Worm (Caenorhabditis elegans) whole organism, late embryonic: ENCODE data around the gene klp-12.

Experiments used
- C38D4.7 ChIP-seq: fragments of 200-800 bp; sonication (Bioruptor generic); optimal IDR thresholded peaks from 2 replicates; lab custom pipeline; 2018; ENCODE audit warnings: mild to moderate bottlenecking, missing genetic modification characterization, moderate library complexity, missing compliant biosample characterization
- F13H6.1 ChIP-seq: sonication (generic microtip); optimal IDR thresholded peaks from 2 replicates; lab custom pipeline; 2016; ENCODE audit warnings: missing genetic modification characterization, missing compliant biosample characterization
- K02D7.2 ChIP-seq: sonication (generic microtip); optimal IDR thresholded peaks from 2 replicates; lab custom pipeline; 2017; ENCODE audit warnings: mild to moderate bottlenecking, missing genetic modification characterization, missing compliant biosample characterization
- K09A11.1 ChIP-seq: sonication (generic microtip); optimal IDR thresholded peaks from 2 replicates; lab custom pipeline; 2017; ENCODE audit warnings: antibody characterized with exemption, mild to moderate bottlenecking, missing genetic modification characterization, missing compliant biosample characterization; ENCODE audit not compliant: insufficient read depth
- T23F11.4 ChIP-seq: fragments of 200-800 bp; sonication (Bioruptor generic); optimal IDR thresholded peaks from 2 replicates; lab custom pipeline; 2018; ENCODE audit warnings: mild to moderate bottlenecking, missing genetic modification characterization, missing compliant biosample characterization
- Y22D7AL.16 ChIP-seq: sonication (generic microtip); optimal IDR thresholded peaks from 2 replicates; lab custom pipeline; 2016; ENCODE audit warnings: missing genetic modification characterization, missing compliant biosample characterization
- ahr-1 ChIP-seq: sonication (generic microtip); optimal IDR thresholded peaks from 2 replicates; lab custom pipeline; 2016; ENCODE audit warnings: missing genetic modification characterization, missing compliant biosample characterization
- ama-1 ChIP-seq: fragments of 150-350 bp; optimal IDR thresholded peaks from 2 replicates; lab custom pipeline; 2014
- ceh-18 ChIP-seq: sonication (generic microtip); optimal IDR thresholded peaks from 2 replicates; lab custom pipeline; 2016; ENCODE audit warnings: missing genetic modification characterization, missing compliant biosample characterization
- ceh-19 ChIP-seq: fragments of 200-800 bp; sonication (Bioruptor generic); optimal IDR thresholded peaks from 2 replicates; lab custom pipeline; 2018; ENCODE audit warnings: mild to moderate bottlenecking, missing genetic modification characterization, missing compliant biosample characterization
- ceh-30 ChIP-seq: fragments of 150-350 bp; optimal IDR thresholded peaks from 2 replicates; lab custom pipeline; 2014; ENCODE audit warnings: missing biosample characterization, missing genetic modification characterization
- ceh-31 ChIP-seq: sonication (generic microtip); optimal IDR thresholded peaks from 2 replicates; lab custom pipeline; 2016; ENCODE audit warnings: missing genetic modification characterization, missing compliant biosample characterization
- ceh-45 ChIP-seq: fragments of 200-800 bp; sonication (Bioruptor generic); IDR thresholded peaks from 2 replicates; pipeline ENCODE4 v1.3.6; 2022; ENCODE audit warnings: missing genetic modification reagents, missing genetic modification characterization, missing compliant biosample characterization
- ceh-48 ChIP-seq: sonication (generic microtip); optimal IDR thresholded peaks from 2 replicates; lab custom pipeline; 2016; ENCODE audit warnings: missing genetic modification characterization, inconsistent platforms, missing compliant biosample characterization
- ets-4 ChIP-seq: sonication (generic microtip); optimal IDR thresholded peaks from 2 replicates; lab custom pipeline; 2016; ENCODE audit warnings: missing genetic modification characterization, missing compliant biosample characterization
- gmeb-2 ChIP-seq: sonication (generic microtip); optimal IDR thresholded peaks from 2 replicates; lab custom pipeline; 2016; ENCODE audit warnings: missing genetic modification characterization, inconsistent platforms, missing compliant biosample characterization
- hlh-15 ChIP-seq: sonication (generic microtip); optimal IDR thresholded peaks from 2 replicates; lab custom pipeline; 2016; ENCODE audit warnings: missing genetic modification characterization, missing compliant biosample characterization
- lim-6 ChIP-seq: sonication (generic microtip); optimal IDR thresholded peaks from 2 replicates; lab custom pipeline; 2016; ENCODE audit warnings: missing genetic modification characterization, missing compliant biosample characterization
- lin-11 ChIP-seq: fragments of 200-800 bp; sonication (Bioruptor generic); optimal IDR thresholded peaks from 2 replicates; lab custom pipeline; 2018; ENCODE audit warnings: mild to moderate bottlenecking, missing genetic modification characterization, missing compliant biosample characterization
- madf-2 ChIP-seq: sonication (generic microtip); optimal IDR thresholded peaks from 2 replicates; lab custom pipeline; 2017; ENCODE audit warnings: missing genetic modification characterization, missing compliant biosample characterization
- mec-3 ChIP-seq: sonication (generic microtip); optimal IDR thresholded peaks from 2 replicates; lab custom pipeline; 2016; ENCODE audit warnings: borderline replicate concordance, missing genetic modification characterization, missing compliant biosample characterization
- nfya-1 ChIP-seq: sonication (generic microtip); optimal IDR thresholded peaks from 2 replicates; lab custom pipeline; 2017; ENCODE audit warnings: missing genetic modification characterization, mild to moderate bottlenecking, missing compliant biosample characterization, antibody characterized with exemption, moderate library complexity
- npax-4 ChIP-seq: sonication (generic microtip); optimal IDR thresholded peaks from 2 replicates; lab custom pipeline; 2016; ENCODE audit warnings: missing genetic modification characterization, missing compliant biosample characterization
- pat-9 ChIP-seq: fragments of 200-800 bp; sonication (Bioruptor generic); optimal IDR thresholded peaks from 2 replicates; lab custom pipeline; 2018; ENCODE audit warnings: mild to moderate bottlenecking, missing genetic modification characterization, moderate library complexity, missing compliant biosample characterization
- pax-1 ChIP-seq: fragments of 150-350 bp; optimal IDR thresholded peaks from 2 replicates; lab custom pipeline; 2014; ENCODE audit warnings: missing biosample characterization, missing genetic modification characterization
- pha-2 ChIP-seq: sonication (generic microtip); optimal IDR thresholded peaks from 2 replicates; lab custom pipeline; 2017; ENCODE audit warnings: mild to moderate bottlenecking, missing genetic modification characterization, missing compliant biosample characterization
- pha-4 ChIP-seq: fragments of 150-350 bp; optimal IDR thresholded peaks from 2 replicates; lab custom pipeline; 2018; ENCODE audit warnings: missing biosample characterization, missing genetic modification reagents, missing genetic modification characterization
- ref-2 ChIP-seq: sonication (generic microtip); optimal IDR thresholded peaks from 2 replicates; lab custom pipeline; 2016; ENCODE audit warnings: missing genetic modification characterization, missing compliant biosample characterization
- sox-2 ChIP-seq: fragments of 200-800 bp; sonication (Bioruptor generic); IDR thresholded peaks from 2 replicates; pipeline ENCODE4 v1.3.6; 2022; ENCODE audit warnings: missing genetic modification reagents, missing genetic modification characterization, missing compliant biosample characterization
- tbx-2 ChIP-seq: sonication (generic microtip); optimal IDR thresholded peaks from 2 replicates; lab custom pipeline; 2016; ENCODE audit warnings: missing genetic modification characterization, missing compliant biosample characterization
- unc-3 ChIP-seq, 2 experiments: fragments of 200-800 bp in 1 of 2; sonication (Bioruptor generic) in 1 of 2; sonication (generic microtip) in 1 of 2; conservative IDR thresholded peaks in 1 of 2; optimal IDR thresholded peaks in 1 of 2; 2 replicates each; pipeline versions ENCODE4 v1.3.6 to Lab custom; 2016 to 2022; ENCODE audit warnings: missing compliant biosample characterization in 2 of 2, missing genetic modification characterization in 2 of 2, missing genetic modification reagents in 1 of 2
- unc-42 ChIP-seq: sonication (generic microtip); optimal IDR thresholded peaks from 2 replicates; lab custom pipeline; 2016; ENCODE audit warnings: missing genotype, missing genetic modification characterization, missing compliant biosample characterization
- unc-55 ChIP-seq: sonication (generic microtip); optimal IDR thresholded peaks from 2 replicates; lab custom pipeline; 2017; ENCODE audit warnings: missing biosample characterization, missing genetic modification reagents, missing genetic modification characterization
- unc-86 ChIP-seq: sonication (generic microtip); optimal IDR thresholded peaks from 2 replicates; lab custom pipeline; 2016; ENCODE audit warnings: missing genetic modification characterization, missing compliant biosample characterization
- zip-5 ChIP-seq: sonication (generic microtip); optimal IDR thresholded peaks from 2 replicates; lab custom pipeline; 2016; ENCODE audit warnings: missing genetic modification characterization, missing compliant biosample characterization
- ztf-16 ChIP-seq: sonication (generic microtip); optimal IDR thresholded peaks from 2 replicates; lab custom pipeline; 2017; ENCODE audit warnings: missing genetic modification characterization, missing compliant biosample characterization

The klp-12 gene

ce11 chrIV:11371645-11372044 lies 12.0 kb upstream of the klp-12 start, which contains the start of gene sec-31:
Gene sec-31, minus strand, starts transcription at chrIV:11371792.
- no peak for TF ChIP-seq T23F11.4 (GFP tag; lab: Kevin White, UChicago)
- TF ChIP-seq ahr-1 (tag; lab: Kevin White, UChicago): no peak
- TF ChIP-seq F13H6.1 (tag; lab: Kevin White, UChicago): no peak
- TF ChIP-seq ceh-19 (GFP tag; lab: Kevin White, UChicago): no peak

- peak; percentile 0 for TF ChIP-seq tbx-2 (tag; lab: Kevin White, UChicago)
- peak; percentile 5 for TF ChIP-seq nfya-1 (tag; lab: Kevin White, UChicago)
- TF ChIP-seq ceh-30 (tag; lab: Kevin White, UChicago): no peak
These were observed 4.3 kb upstream of the klp-12 start for ce11 chrIV:11363806-11364562.

ce11 chrIV:11361409-11361808 lies 1.7 kb upstream of the klp-12 start, which contains the start of gene T01G1.4:
Gene T01G1.4, minus strand, starts transcription at chrIV:11361509.
- TF ChIP-seq ama-1 (lab: Kevin White, UChicago) (no peak), sox-2 (no peak), K09A11.1 (tag; lab: Kevin White, UChicago) (no peak), gmeb-2 (tag; lab: Kevin White, UChicago) (no peak), Y22D7AL.16 (tag; lab: Kevin White, UChicago) (no peak), pha-2 (tag; lab: Kevin White, UChicago) (no peak), ceh-31 (tag; lab: Kevin White, UChicago) (no peak), pax-1 (tag; lab: Kevin White, UChicago) (no peak), ets-4 (tag; lab: Kevin White, UChicago) (no peak), pat-9 (no peak), mec-3 (no peak), ztf-16 (no peak)

- TF ChIP-seq pha-4 (no peak), npax-4 (tag; lab: Kevin White, UChicago) (no peak), sox-2 (no peak), unc-42 (no peak), C38D4.7 (no peak), ceh-18 (tag; lab: Kevin White, UChicago) (peak; percentile 36), unc-55 (GFP tag; lab: Kevin White, UChicago) (peak; percentile 67)
These were observed 5.7 kb downstream of the klp-12 start, which contains the start of gene T01G1.2 for ce11 chrIV:11353946-11354458. Gene T01G1.2, plus strand, starts transcription at chrIV:11354408.

- TF ChIP-seq lim-6 (tag; lab: Kevin White, UChicago): no peak
- no peak for TF ChIP-seq ref-2 (tag; lab: Kevin White, UChicago)
- TF ChIP-seq pax-1 (tag; lab: Kevin White, UChicago): no peak
- TF ChIP-seq ceh-45 (GFP tag; lab: Robert Waterston, UW): no peak
- no peak for TF ChIP-seq madf-2 (tag; lab: Kevin White, UChicago)
- TF ChIP-seq hlh-15: no peak
- TF ChIP-seq K02D7.2: no peak
- no peak for TF ChIP-seq ceh-48 (tag; lab: Kevin White, UChicago)
- TF ChIP-seq lin-11 (tag; lab: Kevin White, UChicago): no peak
- TF ChIP-seq zip-5 (tag; lab: Kevin White, UChicago): no peak
- no peak for TF ChIP-seq unc-86 (tag; lab: Kevin White, UChicago)
- TF ChIP-seq unc-3 (GFP tag; conservative IDR thresholded peaks at IDR 0.05; lab: Robert Waterston, UW): no peak
- no peak for TF ChIP-seq unc-3 (tag; optimal IDR thresholded peaks at IDR 0.05; lab: Kevin White, UChicago)
- TF ChIP-seq F13H6.1 (tag; lab: Kevin White, UChicago): no peak
These were observed 6.9 kb downstream of the klp-12 start for ce11 chrIV:11352768-11353167.
